Worm (Caenorhabditis elegans) whole organism, L4 larva: ENCODE data around the gene F49C5.9.

Experiments
- ceh-82 ChIP-seq: sonication (generic microtip); optimal IDR thresholded peaks from 2 replicates; lab custom pipeline; 2017; ENCODE audit warnings: missing biosample characterization, missing genetic modification characterization
- daf-16 ChIP-seq, 3 experiments: sonication (generic microtip); optimal IDR thresholded peaks; 2 replicates each; lab custom pipeline; 2016 to 2017; ENCODE audit warnings: missing genetic modification characterization in 3 of 3, missing genetic modification reagents in 3 of 3, mild to moderate bottlenecking in 2 of 3, missing compliant biosample characterization in 2 of 3, missing biosample characterization in 1 of 3, moderate library complexity in 1 of 3
- daf-19 ChIP-seq: fragments of 200-800 bp; sonication (Bioruptor generic); conservative IDR thresholded peaks from 2 replicates; pipeline ENCODE4 v1.3.6; 2022; ENCODE audit warnings: missing genetic modification characterization, missing compliant biosample characterization
- lin-13 ChIP-seq: fragments of 150-350 bp; optimal IDR thresholded peaks from 2 replicates; lab custom pipeline; 2014; ENCODE audit warnings: missing biosample characterization, missing genetic modification reagents, missing genetic modification characterization
- lin-39 ChIP-seq: fragments of 150-350 bp; optimal IDR thresholded peaks from 2 replicates; lab custom pipeline; 2014; ENCODE audit warnings: missing biosample characterization, missing genetic modification reagents, missing genetic modification characterization
- nhr-25 ChIP-seq: sonication (generic microtip); optimal IDR thresholded peaks from 2 replicates; lab custom pipeline; 2017; ENCODE audit warnings: missing genetic modification characterization, mild to moderate bottlenecking, missing compliant biosample characterization, antibody characterized with exemption, moderate library complexity, borderline replicate concordance; ENCODE audit not compliant: insufficient read depth
- nhr-28 ChIP-seq: fragments of 150-350 bp; optimal IDR thresholded peaks from 2 replicates; lab custom pipeline; 2014; ENCODE audit warnings: missing biosample characterization, missing genetic modification characterization
- nhr-77 ChIP-seq: fragments of 150-350 bp; optimal IDR thresholded peaks from 2 replicates; lab custom pipeline; 2014; ENCODE audit warnings: missing biosample characterization, missing genetic modification characterization
- php-3 ChIP-seq: fragments of 200-800 bp; sonication (Bioruptor generic); IDR thresholded peaks from 2 replicates; pipeline ENCODE4 v1.3.6; 2022; ENCODE audit warnings: missing genetic modification reagents, missing genetic modification characterization, missing compliant biosample characterization
- pqm-1 ChIP-seq: sonication (generic microtip); optimal IDR thresholded peaks from 2 replicates; lab custom pipeline; 2017; ENCODE audit warnings: missing biosample characterization, missing genetic modification characterization
- unc-62 ChIP-seq, 3 experiments: fragments of 150-350 bp in 1 of 3; sonication (generic microtip); optimal IDR thresholded peaks in 2 of 3; peaks in 1 of 3; 1 replicate in 1 of 3; 2 replicates in 2 of 3; lab custom pipeline; 2014 to 2017; ENCODE audit warnings: missing biosample characterization in 3 of 3, missing genetic modification characterization in 3 of 3, missing genetic modification reagents in 3 of 3, missing genotype in 1 of 3
- zip-11 ChIP-seq: fragments of 200-800 bp; sonication (Bioruptor generic); IDR thresholded peaks from 2 replicates; pipeline ENCODE4 v1.3.6; 2022; ENCODE audit warnings: missing genetic modification characterization, missing compliant biosample characterization

DNA sequence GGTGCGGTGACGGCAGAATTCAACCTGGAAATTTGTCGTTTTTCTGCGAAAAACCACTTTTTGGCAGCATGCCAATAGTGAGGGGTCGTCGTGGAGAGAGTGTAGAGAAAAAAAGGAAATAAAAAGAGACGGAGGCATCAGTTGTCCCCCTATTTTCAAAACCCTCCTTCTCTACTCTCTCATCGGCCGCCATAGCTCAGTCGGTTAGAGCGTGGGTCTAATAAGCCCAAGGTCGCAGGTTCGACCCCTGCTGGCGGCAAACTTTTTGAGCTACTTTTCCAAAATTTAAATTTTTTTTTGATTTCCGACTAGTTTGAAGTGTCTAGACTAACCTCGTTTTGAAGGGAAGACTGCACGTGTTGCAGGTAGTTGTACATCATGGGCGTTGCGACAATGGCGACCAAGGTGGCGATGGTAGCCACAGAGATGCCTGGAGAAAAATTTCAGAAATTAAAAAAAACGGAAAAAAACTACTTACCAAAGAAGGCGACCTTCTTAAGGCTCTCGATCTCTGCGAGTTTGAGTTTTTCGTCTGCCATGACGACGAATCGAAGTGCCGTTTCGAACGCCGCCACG is 49.8 kb downstream of the F49C5.9 start, which contains the start of gene col-85:
- no peak for TF ChIP-seq ceh-82 (tag; lab: Kevin White, UChicago)
- no peak for TF ChIP-seq daf-19 (GFP tag; lab: Robert Waterston, UW)
- no peak for TF ChIP-seq lin-39 (tag; lab: Kevin White, UChicago)
- peak; percentile 48 for TF ChIP-seq nhr-28 (tag; lab: Kevin White, UChicago)
- TF ChIP-seq nhr-77 (tag; lab: Kevin White, UChicago), result peak; percentile 60
- peak; percentile 74 for TF ChIP-seq lin-13 (GFP tag; lab: Kevin White, UChicago)
- TF ChIP-seq unc-62 (GFP tag; optimal IDR thresholded peaks at IDR 0.05 in 1 of 2; lab: Kevin White, UChicago), result peak in 1 of 2 experiments; percentile 79
- no peak for TF ChIP-seq unc-62 (tag; optimal IDR thresholded peaks at IDR 0.05; lab: Kevin White, UChicago)
- TF ChIP-seq pqm-1 (tag; lab: Kevin White, UChicago), result no peak
- TF ChIP-seq zip-11 (GFP tag; lab: Robert Waterston, UW), result 0 out of 2 replicates have a peak, but pooled peaks have one; percentile 53
- peak; percentile 14 to 86 for TF ChIP-seq daf-16 (GFP tag; optimal IDR thresholded peaks at IDR 0.05; lab: Kevin White, UChicago)
- TF ChIP-seq daf-16 (tag; optimal IDR thresholded peaks at IDR 0.05; lab: Kevin White, UChicago), result peak; percentile 57
- peak; percentile 84 for TF ChIP-seq php-3 (GFP tag; lab: Robert Waterston, UW)
- no peak for TF ChIP-seq nhr-25 (tag; lab: Kevin White, UChicago)
